Fruit fly (Drosophila melanogaster) whole organism, prepupa: ENCODE measurements around the gene CG15563.

Experiments used
- Blimp-1 ChIP-seq: fragments of 200-800 bp; sonication (Bioruptor generic); optimal IDR thresholded peaks from 3 replicates; lab custom pipeline; 2017; ENCODE audit warnings: missing biosample characterization, missing genetic modification characterization, mild to moderate bottlenecking, moderate library complexity, missing genetic modification reagents
- CG10631 ChIP-seq: fragments of 200-800 bp; sonication (Bioruptor generic); optimal IDR thresholded peaks from 2 replicates; lab custom pipeline; 2016; ENCODE audit warnings: missing biosample characterization, missing genetic modification characterization
- CG10669 ChIP-seq: fragments of 200-800 bp; sonication (Bioruptor generic); optimal IDR thresholded peaks from 3 replicates; lab custom pipeline; 2018; ENCODE audit warnings: missing biosample characterization, mild to moderate bottlenecking, missing genetic modification characterization, moderate library complexity
- CG11294 ChIP-seq: fragments of 200-800 bp; sonication (Bioruptor generic); IDR thresholded peaks from 2 replicates; pipeline ENCODE4 v1.3.6; 2022; ENCODE audit warnings: missing biosample characterization, missing genetic modification characterization
- CG11762 ChIP-seq: fragments of 200-800 bp; sonication (Bioruptor generic); optimal IDR thresholded peaks from 3 replicates; lab custom pipeline; 2016; ENCODE audit warnings: missing biosample characterization, missing genetic modification characterization; ENCODE audit not compliant: insufficient read depth
- CG15336 ChIP-seq: fragments of 200-800 bp; sonication (Bioruptor generic); IDR thresholded peaks from 2 replicates; pipeline ENCODE4 v1.3.6; 2022; ENCODE audit warnings: missing biosample characterization, missing genetic modification characterization
- CG3032 ChIP-seq: fragments of 200-800 bp; optimal IDR thresholded peaks from 2 replicates; lab custom pipeline; 2019; ENCODE audit warnings: missing biosample characterization, mild to moderate bottlenecking, missing genetic modification characterization, moderate library complexity
- CG31627 ChIP-seq: fragments of 200-800 bp; sonication (Bioruptor generic); optimal IDR thresholded peaks from 3 replicates; lab custom pipeline; 2016; ENCODE audit warnings: missing biosample characterization, missing genetic modification characterization
- CG34406 ChIP-seq: fragments of 200-800 bp; sonication (Bioruptor generic); optimal IDR thresholded peaks from 3 replicates; lab custom pipeline; 2016; ENCODE audit warnings: missing biosample characterization, missing genetic modification characterization
- CG3919 ChIP-seq: fragments of 200-800 bp; sonication (Bioruptor generic); optimal IDR thresholded peaks from 3 replicates; lab custom pipeline; 2016; ENCODE audit warnings: missing biosample characterization, missing genetic modification characterization
- CG4318 ChIP-seq: fragments of 200-800 bp; sonication (Bioruptor generic); optimal IDR thresholded peaks from 3 replicates; lab custom pipeline; 2017; ENCODE audit warnings: missing biosample characterization, mild to moderate bottlenecking, missing genetic modification characterization
- CG6163 ChIP-seq: fragments of 200-800 bp; sonication (Bioruptor generic); IDR thresholded peaks from 3 replicates; pipeline ENCODE4 v1.3.6; 2022; ENCODE audit warnings: missing biosample characterization, missing genetic modification characterization
- CG6276 ChIP-seq: fragments of 200-800 bp; sonication (Bioruptor generic); optimal IDR thresholded peaks from 2 replicates; lab custom pipeline; 2017; ENCODE audit warnings: missing biosample characterization, mild to moderate bottlenecking, missing genetic modification characterization
- CG6792 ChIP-seq: fragments of 200-800 bp; sonication (Bioruptor generic); optimal IDR thresholded peaks from 3 replicates; lab custom pipeline; 2016; ENCODE audit warnings: missing biosample characterization, missing genetic modification characterization
- CG6808 ChIP-seq: fragments of 200-800 bp; sonication (Bioruptor generic); optimal IDR thresholded peaks from 3 replicates; lab custom pipeline; 2017; ENCODE audit warnings: missing biosample characterization, missing genetic modification characterization, mild to moderate bottlenecking, moderate library complexity, missing genetic modification reagents
- CG7368 ChIP-seq: fragments of 200-800 bp; sonication (Bioruptor generic); optimal IDR thresholded peaks from 3 replicates; lab custom pipeline; 2016; ENCODE audit warnings: missing biosample characterization, missing genetic modification characterization
- CG8119 ChIP-seq: fragments of 200-800 bp; sonication (Bioruptor generic); IDR thresholded peaks from 3 replicates; pipeline ENCODE4 v1.3.6; 2022; ENCODE audit warnings: missing biosample characterization, missing genetic modification characterization
- CG8319 ChIP-seq: fragments of 200-800 bp; sonication (Bioruptor generic); optimal IDR thresholded peaks from 3 replicates; lab custom pipeline; 2016; ENCODE audit warnings: missing biosample characterization, missing genetic modification characterization
- CG8632 ChIP-seq: fragments of 200-800 bp; sonication (Bioruptor generic); optimal IDR thresholded peaks from 3 replicates; lab custom pipeline; 2016; ENCODE audit warnings: missing biosample characterization, missing genetic modification characterization
- CG9139 ChIP-seq: fragments of 200-800 bp; sonication (Bioruptor generic); optimal IDR thresholded peaks from 3 replicates; lab custom pipeline; 2017; ENCODE audit warnings: missing biosample characterization, mild to moderate bottlenecking, missing genetic modification characterization
- Eip75B ChIP-seq: fragments of 200-800 bp; sonication (Bioruptor generic); optimal IDR thresholded peaks from 3 replicates; lab custom pipeline; 2016; ENCODE audit warnings: missing biosample characterization, missing genetic modification characterization
- Eip93F ChIP-seq: fragments of 200-800 bp; sonication (Bioruptor generic); optimal IDR thresholded peaks from 2 replicates; lab custom pipeline; 2016; ENCODE audit warnings: missing biosample characterization, mild to moderate bottlenecking, missing genetic modification characterization
- Ets21C ChIP-seq: fragments of 200-800 bp; sonication (Bioruptor generic); optimal IDR thresholded peaks from 3 replicates; lab custom pipeline; 2016; ENCODE audit warnings: missing biosample characterization, missing genetic modification characterization
- Ets96B ChIP-seq: fragments of 200-800 bp; optimal IDR thresholded peaks from 2 replicates; lab custom pipeline; 2019; ENCODE audit warnings: missing biosample characterization, mild to moderate bottlenecking, missing genetic modification characterization, moderate library complexity
- Gug ChIP-seq: fragments of 200-800 bp; sonication (Bioruptor generic); IDR thresholded peaks from 2 replicates; pipeline ENCODE4 v1.3.6; 2022; ENCODE audit warnings: missing biosample characterization, missing genetic modification characterization
- Hr38 ChIP-seq: sonication (Bioruptor generic); optimal IDR thresholded peaks from 2 replicates; lab custom pipeline; 2016; ENCODE audit warnings: missing biosample characterization, missing genetic modification characterization
- Hr39 ChIP-seq: fragments of 200-800 bp; sonication (Bioruptor generic); optimal IDR thresholded peaks from 2 replicates; lab custom pipeline; 2016; ENCODE audit warnings: missing biosample characterization, missing genetic modification characterization
- Hr4 ChIP-seq: fragments of 200-800 bp; sonication (Bioruptor generic); optimal IDR thresholded peaks from 3 replicates; lab custom pipeline; 2016; ENCODE audit warnings: missing biosample characterization, missing genetic modification characterization
- Met ChIP-seq: fragments of 200-800 bp; sonication (Bioruptor generic); optimal IDR thresholded peaks from 3 replicates; lab custom pipeline; 2016; ENCODE audit warnings: missing biosample characterization, missing genetic modification characterization
- OdsH ChIP-seq: fragments of 200-800 bp; sonication (Bioruptor generic); optimal IDR thresholded peaks from 3 replicates; lab custom pipeline; 2016; ENCODE audit warnings: missing biosample characterization, missing genetic modification characterization
- Smox ChIP-seq: fragments of 200-800 bp; sonication (Bioruptor generic); optimal IDR thresholded peaks from 3 replicates; lab custom pipeline; 2016; ENCODE audit warnings: missing biosample characterization, missing genetic modification characterization
- Sox102F ChIP-seq: fragments of 200-800 bp; sonication (Bioruptor generic); optimal IDR thresholded peaks from 2 replicates; lab custom pipeline; 2016; ENCODE audit warnings: missing biosample characterization, mild to moderate bottlenecking, missing genetic modification characterization
- Sox14 ChIP-seq: fragments of 200-800 bp; sonication (Bioruptor generic); optimal IDR thresholded peaks from 3 replicates; lab custom pipeline; 2016; ENCODE audit warnings: missing biosample characterization, missing genetic modification characterization
- Sox15 ChIP-seq: fragments of 200-800 bp; sonication (Bioruptor generic); optimal IDR thresholded peaks from 3 replicates; lab custom pipeline; 2016; ENCODE audit warnings: missing biosample characterization, missing genetic modification characterization
- achi ChIP-seq: fragments of 200-800 bp; sonication (Bioruptor generic); optimal IDR thresholded peaks from 3 replicates; lab custom pipeline; 2016; ENCODE audit warnings: missing biosample characterization, missing genetic modification characterization
- acj6 ChIP-seq: fragments of 200-800 bp; sonication (Bioruptor generic); optimal IDR thresholded peaks from 3 replicates; lab custom pipeline; 2016; ENCODE audit warnings: missing biosample characterization, missing genetic modification characterization
- cyc ChIP-seq: fragments of 200-800 bp; sonication (Bioruptor generic); optimal IDR thresholded peaks from 3 replicates; lab custom pipeline; 2016; ENCODE audit warnings: missing biosample characterization, missing genetic modification characterization
- dac ChIP-seq: fragments of 200-800 bp; sonication (Bioruptor generic); optimal IDR thresholded peaks from 2 replicates; lab custom pipeline; 2017; ENCODE audit warnings: missing biosample characterization, mild to moderate bottlenecking, missing genetic modification characterization
- dsx ChIP-seq: fragments of 200-800 bp; optimal IDR thresholded peaks from 3 replicates; lab custom pipeline; 2019; ENCODE audit warnings: missing biosample characterization, mild to moderate bottlenecking, missing genetic modification characterization, moderate library complexity; ENCODE audit not compliant: poor library complexity, severe bottlenecking
- eg ChIP-seq: fragments of 200-800 bp; sonication (Bioruptor generic); IDR thresholded peaks from 3 replicates; pipeline ENCODE4 v1.3.6; 2022; ENCODE audit warnings: missing biosample characterization, missing genetic modification characterization
- esn ChIP-seq: fragments of 200-800 bp; sonication (Bioruptor generic); optimal IDR thresholded peaks from 2 replicates; lab custom pipeline; 2016; ENCODE audit warnings: missing biosample characterization, mild to moderate bottlenecking, missing genetic modification characterization, moderate library complexity
- fd59A ChIP-seq: fragments of 200-800 bp; sonication (Bioruptor generic); optimal IDR thresholded peaks from 2 replicates; lab custom pipeline; 2017; ENCODE audit warnings: missing biosample characterization, mild to moderate bottlenecking, missing genetic modification characterization, missing genetic modification reagents
- fd85E ChIP-seq: fragments of 200-800 bp; sonication (Bioruptor generic); optimal IDR thresholded peaks from 3 replicates; lab custom pipeline; 2016; ENCODE audit warnings: missing biosample characterization, missing genetic modification characterization
- fkh ChIP-seq: fragments of 200-800 bp; sonication (Bioruptor generic); optimal IDR thresholded peaks from 3 replicates; lab custom pipeline; 2017; ENCODE audit warnings: missing biosample characterization, mild to moderate bottlenecking, missing genetic modification characterization, moderate library complexity
- lz ChIP-seq: fragments of 200-800 bp; sonication (Bioruptor generic); optimal IDR thresholded peaks from 3 replicates; lab custom pipeline; 2016; ENCODE audit warnings: missing biosample characterization, missing genetic modification characterization
- net ChIP-seq: fragments of 200-800 bp; sonication (Bioruptor generic); optimal IDR thresholded peaks from 3 replicates; lab custom pipeline; 2016; ENCODE audit warnings: missing biosample characterization, missing genetic modification characterization
- pdm3 ChIP-seq: fragments of 200-800 bp; sonication (Bioruptor generic); optimal IDR thresholded peaks from 3 replicates; lab custom pipeline; 2016; ENCODE audit warnings: missing biosample characterization, missing genetic modification characterization
- salr ChIP-seq, 2 experiments: fragments of 200-800 bp; sonication (Bioruptor generic); optimal IDR thresholded peaks; 3 replicates each; lab custom pipeline; 2016 to 2018; ENCODE audit warnings: missing biosample characterization in 2 of 2, missing genetic modification characterization in 2 of 2, mild to moderate bottlenecking in 1 of 2
- spab ChIP-seq: fragments of 200-800 bp; sonication (Bioruptor generic); optimal IDR thresholded peaks from 2 replicates; lab custom pipeline; 2017; ENCODE audit warnings: missing biosample characterization, mild to moderate bottlenecking, missing genetic modification characterization, missing genetic modification reagents
- ss ChIP-seq, 2 experiments: fragments of 200-800 bp; sonication (Bioruptor generic); optimal IDR thresholded peaks; 2 replicates in 1 of 2; 3 replicates in 1 of 2; lab custom pipeline; 2017 to 2018; ENCODE audit warnings: mild to moderate bottlenecking in 2 of 2, missing biosample characterization in 2 of 2, missing genetic modification characterization in 2 of 2, moderate library complexity in 1 of 2
- svp ChIP-seq: fragments of 200-800 bp; sonication (Bioruptor generic); peaks from one replicate; lab custom pipeline; 2016; ENCODE audit warnings: missing biosample characterization, missing genetic modification characterization

The CG15563 gene

dm6 chr3R:31225043-31225681 is 7.0 kb downstream of the CG15563 start:
- TF ChIP-seq esn (GFP tag; lab: Kevin White, UChicago) = peak; percentile 83
- TF ChIP-seq Hr38 (GFP tag; lab: Kevin White, UChicago) = no peak
- TF ChIP-seq Sox15 (GFP tag; lab: Kevin White, UChicago) = peak; percentile 50
- peak; percentile 69; the same call in 2 of the 3 replicates for TF ChIP-seq CG6163 (GFP tag; lab: Robert Waterston, UW)
- peak; percentile 24 for TF ChIP-seq Blimp-1 (GFP tag; lab: Kevin White, UChicago)
- TF ChIP-seq Hr39 (GFP tag; lab: Kevin White, UChicago) = peak; percentile 68
- TF ChIP-seq dac (GFP tag; lab: Kevin White, UChicago) = no peak
- peak; percentile 77 for TF ChIP-seq Smox
- TF ChIP-seq fd59A = peak; percentile 8
- TF ChIP-seq CG3919 (GFP tag; lab: Kevin White, UChicago) = no peak
- 0 out of 2 replicates have a peak, but pooled peaks have one; percentile 25 for TF ChIP-seq Gug (GFP tag; lab: Robert Waterston, UW)
- no peak for TF ChIP-seq Ets96B (tag; lab: Kevin White, UChicago)
- TF ChIP-seq Eip75B (GFP tag; lab: Kevin White, UChicago) = peak; percentile 80
- TF ChIP-seq CG15336 (GFP tag; lab: Robert Waterston, UW) = peak; percentile 70
- no peak for TF ChIP-seq achi (GFP tag; lab: Kevin White, UChicago)
- peak; percentile 44 for TF ChIP-seq CG11762
- no peak for TF ChIP-seq CG4318 (GFP tag; lab: Kevin White, UChicago)
- TF ChIP-seq CG7368 (GFP tag; lab: Kevin White, UChicago) = peak; percentile 60
- TF ChIP-seq Hr4 = peak; percentile 45
- no peak for TF ChIP-seq CG6808 (GFP tag; lab: Kevin White, UChicago)
- TF ChIP-seq CG31627 = peak; percentile 73
- TF ChIP-seq fd85E (GFP tag; lab: Kevin White, UChicago) = peak; percentile 7
- TF ChIP-seq CG8119 (GFP tag; lab: Robert Waterston, UW) = peak; percentile 67; the same call in 2 of the 3 replicates
- no peak for TF ChIP-seq spab (GFP tag; lab: Kevin White, UChicago)
- TF ChIP-seq CG34406 (GFP tag; lab: Kevin White, UChicago) = peak; percentile 84
- TF ChIP-seq CG6276 (GFP tag; lab: Kevin White, UChicago) = no peak
- peak; percentile 67 for TF ChIP-seq CG8632 (GFP tag; lab: Kevin White, UChicago)
- TF ChIP-seq Eip93F (GFP tag; lab: Kevin White, UChicago) = peak; percentile 68
- TF ChIP-seq salr (GFP tag; optimal IDR thresholded peaks at IDR 0.05; lab: Kevin White, UChicago) = no peak
- TF ChIP-seq OdsH (GFP tag; lab: Kevin White, UChicago) = no peak
- TF ChIP-seq Met (GFP tag; lab: Kevin White, UChicago) = peak; percentile 85
- peak; percentile 91 for TF ChIP-seq svp
- peak; percentile 59 for TF ChIP-seq cyc (GFP tag; lab: Kevin White, UChicago)
- TF ChIP-seq Sox14 (GFP tag; lab: Kevin White, UChicago) = no peak
- no peak for TF ChIP-seq dsx (GFP tag; lab: Kevin White, UChicago)
- TF ChIP-seq CG9139 (GFP tag; lab: Kevin White, UChicago) = no peak
- TF ChIP-seq pdm3 (GFP tag; lab: Kevin White, UChicago) = no peak
- TF ChIP-seq net (GFP tag; lab: Kevin White, UChicago) = no peak
- TF ChIP-seq CG8319 (GFP tag; lab: Kevin White, UChicago) = peak; percentile 52
- peak; percentile 81 for TF ChIP-seq CG6792 (GFP tag; lab: Kevin White, UChicago)
- no peak for TF ChIP-seq CG3032 (tag; lab: Kevin White, UChicago)
- TF ChIP-seq Ets21C (GFP tag; lab: Kevin White, UChicago) = peak; percentile 58
- peak; percentile 86 for TF ChIP-seq Sox102F (GFP tag; lab: Kevin White, UChicago)
- TF ChIP-seq ss (GFP tag; optimal IDR thresholded peaks at IDR 0.05; lab: Kevin White, UChicago) = no peak
- peak; percentile 25 for TF ChIP-seq CG10631 (GFP tag; lab: Kevin White, UChicago)
- TF ChIP-seq lz (GFP tag; lab: Kevin White, UChicago) = peak; percentile 80
- no peak for TF ChIP-seq CG10669 (GFP tag; lab: Kevin White, UChicago)
- peak; percentile 55 for TF ChIP-seq acj6 (GFP tag; lab: Kevin White, UChicago)
- TF ChIP-seq eg (GFP tag; lab: Robert Waterston, UW) = peak; percentile 73; the same call in 2 of the 3 replicates
- TF ChIP-seq CG11294 (GFP tag; lab: Robert Waterston, UW) = no peak; the same call in 1 of the 2 replicates
- TF ChIP-seq fkh (GFP tag; lab: Kevin White, UChicago) = no peak
